Worm (Caenorhabditis elegans): ENCODE data around the gene sre-4.
"Not testable (repeated sequence)": the region's sequence is repeated elsewhere in the genome, so short reads cannot be mapped to it uniquely, and the experiment has no call there.

Gene sre-4

DNA sequence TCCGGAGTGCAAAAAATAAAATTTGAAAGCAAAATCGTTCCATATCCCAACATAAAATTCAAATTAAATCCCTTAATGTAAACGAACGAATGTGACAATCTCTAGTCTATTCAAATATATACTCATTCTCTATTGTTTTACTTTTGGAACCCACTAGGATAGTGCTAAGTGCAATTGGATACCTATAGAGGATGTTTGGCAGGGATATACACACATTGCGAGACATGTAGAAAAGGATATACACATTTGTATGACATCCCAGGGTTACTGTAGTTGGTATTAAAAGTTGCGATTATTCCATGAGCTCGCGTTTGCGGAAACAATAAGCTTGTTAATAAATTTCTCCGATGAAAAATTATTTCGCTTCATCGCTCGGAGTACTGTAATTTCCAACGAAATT lies 11.1 kb downstream of the sre-4 start:
- TF ChIP-seq nhr-23 (tag; optimal IDR thresholded peaks at IDR 0.05) (no peak), R02D3.7 (tag; optimal IDR thresholded peaks at IDR 0.05) (no peak), ama-1 (optimal IDR thresholded peaks at IDR 0.05) (no peak), nhr-77 (tag; optimal IDR thresholded peaks at IDR 0.05) (no peak), jun-1 (tag; optimal IDR thresholded peaks at IDR 0.05) (no peak), elt-2 (tag; optimal IDR thresholded peaks at IDR 0.05) (no peak), nhr-43 (tag; optimal IDR thresholded peaks at IDR 0.05; ENCODE audit: poor library complexity, severe bottlenecking) (no peak), fos-1 (tag; optimal IDR thresholded peaks at IDR 0.05) (no peak)

DNA sequence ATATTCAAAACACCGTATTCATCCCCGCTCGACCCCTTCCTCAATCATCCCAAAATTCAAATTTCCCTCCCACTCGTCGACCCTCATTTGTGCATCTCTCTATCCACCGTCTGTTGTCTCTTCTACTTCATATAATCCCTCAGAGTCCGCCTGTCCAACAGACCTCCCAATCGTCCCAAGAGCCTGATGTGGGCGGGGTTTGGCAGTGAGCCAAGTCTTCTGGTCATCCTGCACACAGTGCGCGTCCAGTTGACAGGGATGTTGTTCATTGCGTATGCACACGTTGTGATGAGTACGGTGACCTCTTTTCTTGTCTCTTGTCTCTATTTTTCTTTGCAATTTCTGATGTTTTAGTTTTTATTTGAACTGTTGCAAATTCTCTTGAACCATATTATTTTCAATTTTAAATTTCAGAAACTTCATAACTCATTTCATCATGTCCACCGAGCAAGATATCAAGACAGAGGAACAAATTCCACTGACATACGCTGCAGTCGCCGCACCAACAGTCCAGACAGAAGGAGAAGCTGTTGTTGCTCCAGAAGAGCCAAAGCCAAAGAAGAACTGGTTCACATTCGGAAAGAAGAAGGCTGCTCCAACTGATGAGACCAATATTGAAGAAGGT lies 12.4 kb downstream of the sre-4 start, which contains the start of gene cav-1:
Gene cav-1, plus strand, starts transcription at position 415 of the 625 bp plus-strand sequence.
- no peak for TF ChIP-seq lin-15B (tag; optimal IDR thresholded peaks at IDR 0.05)
- TF ChIP-seq egl-5 (tag; optimal IDR thresholded peaks at IDR 0.05), result no peak
- no peak for TF ChIP-seq fos-1 (tag; optimal IDR thresholded peaks at IDR 0.05)
- no peak for TF ChIP-seq nhr-11 (tag; optimal IDR thresholded peaks at IDR 0.05)
- no peak for TF ChIP-seq unc-39 (tag; optimal IDR thresholded peaks at IDR 0.05)

ce11 chrIV:9770798-9771197 lies 13.8 kb downstream of the sre-4 start:
- TF ChIP-seq elt-2 (tag; optimal IDR thresholded peaks at IDR 0.05), result no peak
- no peak for TF ChIP-seq unc-62 (GFP tag; optimal IDR thresholded peaks at IDR 0.05)
- TF ChIP-seq mml-1 (tag; optimal IDR thresholded peaks at IDR 0.05), result no peak
- no peak for TF ChIP-seq egl-5 (tag; optimal IDR thresholded peaks at IDR 0.05)

ce11 chrIV:9769746-9770145 lies 14.8 kb downstream of the sre-4 start, which contains the start of gene msp-78:
TSS of gene msp-78 (plus strand) at chrIV:9770046.
- TF ChIP-seq ceh-16, daf-12, snpc-4 (tag; optimal IDR thresholded peaks at IDR 0.05): not testable (repeated sequence)

ce11 chrIV:9767054-9767453 lies 17.5 kb downstream of the sre-4 start, which contains the start of gene msp-79:
TSS of gene msp-79 (minus strand) at chrIV:9767154.
- TF ChIP-seq egl-5, ztf-4, skn-1 (tag; optimal IDR thresholded peaks at IDR 0.05): not testable (repeated sequence)

ce11 chrIV:9766250-9766649 lies 18.3 kb downstream of the sre-4 start, which contains the start of gene ssp-36:
TSS of gene ssp-36 (minus strand) at chrIV:9766350.
- TF ChIP-seq egl-27 (tag; optimal IDR thresholded peaks at IDR 0.05) (no peak), eor-1 (tag; optimal IDR thresholded peaks at IDR 0.05) (no peak), mml-1 (tag; optimal IDR thresholded peaks at IDR 0.05) (no peak), ceh-9 (tag; optimal IDR thresholded peaks at IDR 0.05) (no peak), nhr-77 (tag; optimal IDR thresholded peaks at IDR 0.05) (no peak), nhr-76 (tag; optimal IDR thresholded peaks at IDR 0.05) (no peak), ceh-28 (tag; optimal IDR thresholded peaks at IDR 0.05) (no peak), nhr-67 (tag; optimal IDR thresholded peaks at IDR 0.05) (no peak), lin-39 (tag; optimal IDR thresholded peaks at IDR 0.05) (no peak), nhr-12 (tag; optimal IDR thresholded peaks at IDR 0.05) (no peak), ztf-4 (tag; optimal IDR thresholded peaks at IDR 0.05) (no peak), lin-15B (tag; optimal IDR thresholded peaks at IDR 0.05) (no peak), snpc-4 (tag; optimal IDR thresholded peaks at IDR 0.05) (no peak)

DNA sequence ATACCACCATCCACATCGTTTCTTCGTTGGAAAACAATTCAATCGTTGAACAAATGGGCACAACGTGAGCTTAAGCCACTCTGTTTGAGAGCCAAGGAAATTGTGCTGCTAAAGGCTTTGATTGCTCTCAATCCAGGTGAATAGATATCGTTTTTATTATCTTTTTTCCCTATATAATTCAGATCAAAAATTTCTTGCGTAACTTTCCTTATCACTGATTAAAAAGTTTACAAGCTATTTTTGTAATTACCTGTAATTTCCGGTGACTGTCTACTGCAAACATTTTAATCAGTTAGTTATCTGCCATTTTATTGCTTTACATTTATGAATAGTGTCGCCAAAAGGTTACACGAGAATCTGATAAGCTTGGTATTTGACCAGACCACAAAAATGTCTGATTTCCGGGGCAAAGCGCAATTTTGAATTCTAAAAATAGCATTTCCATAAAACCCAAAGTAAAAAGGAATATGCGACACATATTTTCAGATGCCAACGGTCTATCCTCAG lies 21.9 kb downstream of the sre-4 start:
- peak; percentile 91 for TF ChIP-seq pqm-1 (tag; optimal IDR thresholded peaks at IDR 0.05)
- TF ChIP-seq jun-1 (tag; optimal IDR thresholded peaks at IDR 0.05), result peak; percentile 5
- TF ChIP-seq skn-1 (tag; optimal IDR thresholded peaks at IDR 0.05), result no peak
- peak; percentile 65 for TF ChIP-seq elt-2 (tag; optimal IDR thresholded peaks at IDR 0.05)
